Fruit fly (Drosophila melanogaster) whole organism, embryonic: ENCODE results near the gene His3.3B.

Source experiments
- ATbp ChIP-seq: fragments of 200-800 bp; sonication (Bioruptor generic); optimal IDR thresholded peaks from 2 replicates; lab custom pipeline; 2017; ENCODE audit warnings: missing biosample characterization, mild to moderate bottlenecking, missing genetic modification characterization, missing genetic modification reagents
- Atf3 ChIP-seq: fragments of 200-800 bp; sonication (Bioruptor generic); optimal IDR thresholded peaks from 3 replicates; lab custom pipeline; 2016; ENCODE audit warnings: missing biosample characterization, missing genetic modification characterization
- CG10267 ChIP-seq: fragments of 200-800 bp; sonication (Bioruptor generic); optimal IDR thresholded peaks from 2 replicates; lab custom pipeline; 2018; ENCODE audit warnings: missing biosample characterization, mild to moderate bottlenecking, missing genetic modification characterization, moderate library complexity
- CG14014 ChIP-seq: fragments of 200-800 bp; sonication (Bioruptor generic); IDR thresholded peaks from 2 replicates; pipeline ENCODE4 v1.3.6; 2022; ENCODE audit warnings: missing biosample characterization, missing genetic modification characterization
- CG14050 ChIP-seq: fragments of 200-800 bp; sonication (Bioruptor generic); IDR thresholded peaks from 3 replicates; pipeline ENCODE4 v1.3.6; 2022; ENCODE audit warnings: missing biosample characterization, missing genetic modification characterization
- CG15269 ChIP-seq: fragments of 200-800 bp; sonication (Bioruptor generic); optimal IDR thresholded peaks from 2 replicates; lab custom pipeline; 2018; ENCODE audit warnings: missing biosample characterization, mild to moderate bottlenecking, missing genetic modification characterization, moderate library complexity
- CG1647 ChIP-seq: fragments of 200-800 bp; sonication (Bioruptor generic); optimal IDR thresholded peaks from 3 replicates; lab custom pipeline; 2016; ENCODE audit warnings: missing biosample characterization, missing genetic modification characterization
- CG16779 ChIP-seq: fragments of 200-800 bp; sonication (Bioruptor generic); IDR thresholded peaks from 2 replicates; pipeline ENCODE4 v1.3.6; 2022; ENCODE audit warnings: missing biosample characterization, missing genetic modification characterization
- CG16813 ChIP-seq: fragments of 200-800 bp; sonication (Bioruptor generic); IDR thresholded peaks from 3 replicates; pipeline ENCODE4 v1.3.6; 2022; ENCODE audit warnings: missing biosample characterization, missing genetic modification characterization; ENCODE audit not compliant: partially characterized antibody
- CG17186 ChIP-seq: fragments of 200-800 bp; sonication (Bioruptor generic); optimal IDR thresholded peaks from 3 replicates; lab custom pipeline; 2017; ENCODE audit warnings: missing biosample characterization, missing genetic modification reagents, missing genetic modification characterization
- CG17361 ChIP-seq: fragments of 200-800 bp; sonication (Bioruptor generic); IDR thresholded peaks from 3 replicates; pipeline ENCODE4 v1.3.6; 2022; ENCODE audit warnings: missing biosample characterization, missing genetic modification characterization
- CG17568 ChIP-seq: fragments of 200-800 bp; sonication (Bioruptor generic); optimal IDR thresholded peaks from 2 replicates; lab custom pipeline; 2018; ENCODE audit warnings: missing biosample characterization, mild to moderate bottlenecking, missing genetic modification characterization, moderate library complexity
- CG17829 ChIP-seq: fragments of 200-800 bp; optimal IDR thresholded peaks from 2 replicates; lab custom pipeline; 2019; ENCODE audit warnings: missing biosample characterization, mild to moderate bottlenecking, missing genetic modification characterization, moderate library complexity
- CG18476 ChIP-seq: fragments of 200-800 bp; sonication (Bioruptor generic); optimal IDR thresholded peaks from 2 replicates; lab custom pipeline; 2016; ENCODE audit warnings: missing biosample characterization, mild to moderate bottlenecking, missing genetic modification characterization
- CG2116 ChIP-seq: fragments of 200-800 bp; sonication (Bioruptor generic); optimal IDR thresholded peaks from 3 replicates; lab custom pipeline; 2018; ENCODE audit warnings: missing biosample characterization, mild to moderate bottlenecking, missing genetic modification characterization
- CG4707 ChIP-seq: fragments of 200-800 bp; sonication (Bioruptor generic); optimal IDR thresholded peaks from 2 replicates; lab custom pipeline; 2018; ENCODE audit warnings: missing biosample characterization, mild to moderate bottlenecking, missing genetic modification characterization, moderate library complexity
- CG6689 ChIP-seq: fragments of 200-800 bp; sonication (Bioruptor generic); IDR thresholded peaks from 2 replicates; pipeline ENCODE4 v1.3.6; 2022; ENCODE audit warnings: missing biosample characterization, missing genetic modification characterization
- CG9609 ChIP-seq: fragments of 200-800 bp; sonication (Bioruptor generic); optimal IDR thresholded peaks from 3 replicates; lab custom pipeline; 2016; ENCODE audit warnings: missing biosample characterization, missing genetic modification characterization
- CG9797 ChIP-seq: fragments of 200-800 bp; sonication (Bioruptor generic); optimal IDR thresholded peaks from 3 replicates; lab custom pipeline; 2018; ENCODE audit warnings: missing biosample characterization, mild to moderate bottlenecking, missing genetic modification characterization
- Doc3 ChIP-seq: fragments of 200-800 bp; sonication (Bioruptor generic); IDR thresholded peaks from 3 replicates; pipeline ENCODE4 v1.3.6; 2022; ENCODE audit warnings: missing biosample characterization, missing genetic modification characterization; ENCODE audit not compliant: partially characterized antibody
- Drgx ChIP-seq: fragments of 200-800 bp; sonication (Bioruptor generic); IDR thresholded peaks from 2 replicates; pipeline ENCODE4 v1.3.6; 2022; ENCODE audit warnings: missing biosample characterization, missing genetic modification characterization
- Eip74EF ChIP-seq, 2 experiments: fragments of 200-800 bp in 1 of 2; fragments of >200 bp in 1 of 2; sonication (Bioruptor generic) in 1 of 2; optimal IDR thresholded peaks; 2 replicates each; lab custom pipeline; 2017 to 2019; ENCODE audit warnings: missing biosample characterization in 2 of 2, missing genetic modification characterization in 2 of 2, mild to moderate bottlenecking in 1 of 2, moderate library complexity in 1 of 2
- Ets97D ChIP-seq: fragments of 200-800 bp; sonication (Bioruptor generic); optimal IDR thresholded peaks from 3 replicates; lab custom pipeline; 2016; ENCODE audit warnings: missing biosample characterization, missing genetic modification characterization
- HLH4C ChIP-seq: fragments of 200-800 bp; sonication (Bioruptor generic); IDR thresholded peaks from 3 replicates; pipeline ENCODE4 v1.3.6; 2022; ENCODE audit warnings: missing biosample characterization, missing genetic modification characterization; ENCODE audit not compliant: partially characterized antibody
- MBD-R2 ChIP-seq: fragments of 200-800 bp; sonication (Bioruptor generic); IDR thresholded peaks from 2 replicates; pipeline ENCODE4 v1.3.6; 2022; ENCODE audit warnings: missing biosample characterization, missing genetic modification characterization
- Nf-YA ChIP-seq: fragments of 200-800 bp; sonication (Bioruptor generic); IDR thresholded peaks from 2 replicates; pipeline ENCODE4 v1.3.6; 2022; ENCODE audit warnings: missing biosample characterization, missing genetic modification characterization
- Optix ChIP-seq: fragments of 200-800 bp; sonication (Bioruptor generic); IDR thresholded peaks from 3 replicates; pipeline ENCODE4 v1.3.6; 2022; ENCODE audit warnings: missing biosample characterization, missing genetic modification characterization
- PHDP ChIP-seq: fragments of 200-800 bp; sonication (Bioruptor generic); optimal IDR thresholded peaks from 3 replicates; lab custom pipeline; 2018; ENCODE audit warnings: missing biosample characterization, mild to moderate bottlenecking, missing genetic modification characterization, moderate library complexity
- Side ChIP-seq: fragments of 200-800 bp; sonication (Bioruptor generic); optimal IDR thresholded peaks from 2 replicates; lab custom pipeline; 2016; ENCODE audit warnings: missing biosample characterization, missing genetic modification characterization
- Sox100B ChIP-seq: fragments of 200-800 bp; sonication (Bioruptor generic); optimal IDR thresholded peaks from 3 replicates; lab custom pipeline; 2018; ENCODE audit warnings: missing biosample characterization, mild to moderate bottlenecking, missing genetic modification characterization
- Taf1 ChIP-seq: fragments of 200-800 bp; sonication (Bioruptor generic); IDR thresholded peaks from 2 replicates; pipeline ENCODE4 v1.3.6; 2022; ENCODE audit warnings: missing biosample characterization, missing genetic modification characterization
- YL-1 ChIP-seq: fragments of 200-800 bp; sonication (Bioruptor generic); optimal IDR thresholded peaks from 3 replicates; lab custom pipeline; 2017; ENCODE audit warnings: missing biosample characterization, mild to moderate bottlenecking, missing genetic modification characterization
- bcd ChIP-seq: fragments of 200-800 bp; sonication (Bioruptor generic); optimal IDR thresholded peaks from 2 replicates; lab custom pipeline; 2017; ENCODE audit warnings: missing biosample characterization, mild to moderate bottlenecking, missing genetic modification characterization
- bowl ChIP-seq: fragments of 200-800 bp; sonication (Bioruptor generic); IDR thresholded peaks from 2 replicates; pipeline ENCODE4 v1.3.6; 2022; ENCODE audit warnings: missing biosample characterization, missing genetic modification characterization
- cg ChIP-seq: fragments of 200-800 bp; sonication (Bioruptor generic); optimal IDR thresholded peaks from 3 replicates; lab custom pipeline; 2019; ENCODE audit warnings: missing biosample characterization, mild to moderate bottlenecking, missing genetic modification characterization, moderate library complexity
- ftz-f1 ChIP-seq: fragments of 200-800 bp; sonication (Bioruptor generic); optimal IDR thresholded peaks from 2 replicates; lab custom pipeline; 2016; ENCODE audit warnings: missing biosample characterization, missing genetic modification characterization
- gem ChIP-seq: fragments of 200-800 bp; sonication (Bioruptor generic); optimal IDR thresholded peaks from 2 replicates; lab custom pipeline; 2019; ENCODE audit warnings: missing biosample characterization, mild to moderate bottlenecking, missing genetic modification characterization, moderate library complexity
- gsb ChIP-seq: fragments of 200-800 bp; sonication (Bioruptor generic); IDR thresholded peaks from 2 replicates; pipeline ENCODE4 v1.3.6; 2022; ENCODE audit warnings: missing biosample characterization, missing genetic modification characterization
- jigr1 ChIP-seq: fragments of 200-800 bp; sonication (Bioruptor generic); IDR thresholded peaks from 3 replicates; pipeline ENCODE4 v1.3.6; 2022; ENCODE audit warnings: missing biosample characterization, missing genetic modification characterization
- ken ChIP-seq: fragments of 200-800 bp; sonication (Bioruptor generic); IDR thresholded peaks from 3 replicates; pipeline ENCODE4 v1.3.6; 2022; ENCODE audit warnings: missing biosample characterization, missing genetic modification characterization
- knrl ChIP-seq: fragments of 200-800 bp; sonication (Bioruptor generic); IDR thresholded peaks from 3 replicates; pipeline ENCODE4 v1.3.6; 2022; ENCODE audit warnings: missing biosample characterization, missing genetic modification characterization; ENCODE audit not compliant: partially characterized antibody
- lmd ChIP-seq: fragments of 200-800 bp; sonication (Bioruptor generic); IDR thresholded peaks from 2 replicates; pipeline ENCODE4 v1.3.6; 2022; ENCODE audit warnings: missing biosample characterization, missing genetic modification characterization
- nmo ChIP-seq: fragments of 200-800 bp; sonication (Bioruptor generic); optimal IDR thresholded peaks from 2 replicates; lab custom pipeline; 2018; ENCODE audit warnings: missing biosample characterization, mild to moderate bottlenecking, missing genetic modification characterization, moderate library complexity
- odd ChIP-seq: fragments of 200-800 bp; sonication (Bioruptor generic); optimal IDR thresholded peaks from 2 replicates; lab custom pipeline; 2017; ENCODE audit warnings: missing biosample characterization, mild to moderate bottlenecking, missing genetic modification characterization
- pb ChIP-seq: fragments of 200-800 bp; sonication (Bioruptor generic); optimal IDR thresholded peaks from 3 replicates; lab custom pipeline; 2016; ENCODE audit warnings: missing biosample characterization, missing genetic modification characterization
- pfk ChIP-seq: fragments of 200-800 bp; sonication (Bioruptor generic); optimal IDR thresholded peaks from 2 replicates; lab custom pipeline; 2018; ENCODE audit warnings: missing biosample characterization, mild to moderate bottlenecking, missing genetic modification characterization, moderate library complexity
- pho ChIP-seq: fragments of 200-800 bp; sonication (Bioruptor generic); optimal IDR thresholded peaks from 2 replicates; lab custom pipeline; 2016; ENCODE audit warnings: missing biosample characterization, missing genetic modification characterization
- pzg ChIP-seq: fragments of 200-800 bp; sonication (Bioruptor generic); optimal IDR thresholded peaks from 3 replicates; lab custom pipeline; 2018; ENCODE audit warnings: missing biosample characterization, mild to moderate bottlenecking, missing genetic modification characterization, moderate library complexity
- slp2 ChIP-seq: fragments of 200-800 bp; sonication (Bioruptor generic); optimal IDR thresholded peaks from 2 replicates; lab custom pipeline; 2016; ENCODE audit warnings: missing biosample characterization, missing genetic modification characterization
- unc-4 ChIP-seq: fragments of 200-800 bp; sonication (Bioruptor generic); IDR thresholded peaks from 2 replicates; pipeline ENCODE4 v1.3.6; 2022; ENCODE audit warnings: missing biosample characterization, missing genetic modification characterization; ENCODE audit not compliant: partially characterized antibody
- wor ChIP-seq: fragments of 200-800 bp; sonication (Bioruptor generic); IDR thresholded peaks from 2 replicates; pipeline ENCODE4 v1.3.6; 2022; ENCODE audit warnings: missing biosample characterization, missing genetic modification characterization

The His3.3B gene

DNA sequence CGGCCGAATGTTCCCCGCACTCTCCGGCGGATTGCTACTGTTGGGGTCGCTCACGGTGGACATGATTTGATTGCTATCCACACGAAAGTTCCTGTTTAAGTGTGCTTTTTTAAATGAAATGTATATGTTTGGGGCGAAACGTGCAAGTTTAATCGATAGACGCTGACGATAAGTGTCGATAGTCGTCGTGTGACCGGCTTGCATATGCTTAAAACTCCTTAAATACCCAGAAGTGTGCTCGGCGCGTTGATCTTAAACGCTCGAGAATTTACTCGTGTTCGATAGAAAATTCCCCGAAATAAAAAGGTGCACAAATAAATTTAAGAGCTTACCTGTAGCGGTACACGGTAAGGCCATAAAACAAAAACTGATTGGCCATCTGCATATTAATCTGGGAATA lies 5.4 kb upstream of the His3.3B start, which contains the start of the genes Zpr1 and CG44532 (continued):
- no peak for TF ChIP-seq CG15269 (tag; lab: Kevin White, UChicago)
- TF ChIP-seq CG6689 (GFP tag; lab: Robert Waterston, UW) = no peak
- no peak for TF ChIP-seq CG14014 (GFP tag; lab: Robert Waterston, UW)
- peak; percentile 50; the same call in 2 of the 3 replicates for TF ChIP-seq Doc3 (GFP tag; lab: Robert Waterston, UW)
- TF ChIP-seq gsb (GFP tag; lab: Robert Waterston, UW) = no peak
- TF ChIP-seq odd (GFP tag; lab: Kevin White, UChicago) = no peak
- TF ChIP-seq CG18476 (GFP tag; lab: Kevin White, UChicago) = no peak
- no peak for TF ChIP-seq Sox100B (GFP tag; lab: Kevin White, UChicago)
- no peak for TF ChIP-seq slp2 (GFP tag; lab: Kevin White, UChicago)
- no peak for TF ChIP-seq PHDP
- TF ChIP-seq Eip74EF (GFP tag; optimal IDR thresholded peaks at IDR 0.05; lab: Kevin White, UChicago) = no peak
- TF ChIP-seq MBD-R2 (GFP tag; lab: Robert Waterston, UW) = peak; percentile 66
- no peak for TF ChIP-seq bcd (GFP tag; lab: Kevin White, UChicago)
- no peak for TF ChIP-seq cg
- no peak for TF ChIP-seq YL-1 (GFP tag; lab: Kevin White, UChicago)
- no peak for TF ChIP-seq CG16779 (GFP tag; lab: Robert Waterston, UW)
- TF ChIP-seq nmo (GFP tag; lab: Kevin White, UChicago) = no peak
- peak; percentile 58 for TF ChIP-seq pzg (GFP tag; lab: Kevin White, UChicago)
- TF ChIP-seq knrl (GFP tag; lab: Robert Waterston, UW) = peak; percentile 62; the same call in 2 of the 3 replicates
- no peak for TF ChIP-seq Taf1 (GFP tag; lab: Robert Waterston, UW)
- TF ChIP-seq ftz-f1 = no peak
- TF ChIP-seq Ets97D (GFP tag; lab: Kevin White, UChicago) = no peak
- TF ChIP-seq pfk (GFP tag; lab: Kevin White, UChicago) = no peak
- TF ChIP-seq jigr1 (GFP tag; lab: Robert Waterston, UW) = no peak
- TF ChIP-seq HLH4C (GFP tag; lab: Robert Waterston, UW) = peak; percentile 64; the same call in 2 of the 3 replicates
- TF ChIP-seq Atf3 (GFP tag; lab: Kevin White, UChicago) = no peak
- TF ChIP-seq bowl (GFP tag; lab: Robert Waterston, UW) = no peak
- no peak for TF ChIP-seq ken (GFP tag; lab: Robert Waterston, UW)
- no peak for TF ChIP-seq CG4707 (GFP tag; lab: Kevin White, UChicago)
- TF ChIP-seq lmd (GFP tag; lab: Robert Waterston, UW) = no peak
- TF ChIP-seq ATbp (GFP tag; lab: Kevin White, UChicago) = no peak
- TF ChIP-seq Nf-YA (GFP tag; lab: Robert Waterston, UW) = no peak
- TF ChIP-seq CG9609 (GFP tag; lab: Kevin White, UChicago) = no peak
- TF ChIP-seq unc-4 (GFP tag; lab: Robert Waterston, UW) = peak; percentile 69
- no peak for TF ChIP-seq gem
- TF ChIP-seq CG1647 (GFP tag; lab: Kevin White, UChicago) = no peak
- TF ChIP-seq CG2116 (GFP tag; lab: Kevin White, UChicago) = no peak
- peak; percentile 21 for TF ChIP-seq CG9797 (GFP tag; lab: Kevin White, UChicago)
- no peak for TF ChIP-seq CG17361 (GFP tag; lab: Robert Waterston, UW)
- TF ChIP-seq CG10267 = no peak
- no peak for TF ChIP-seq Drgx (GFP tag; lab: Robert Waterston, UW)
- TF ChIP-seq pho = no peak
- no peak for TF ChIP-seq wor
- TF ChIP-seq CG17568 = no peak
- TF ChIP-seq CG16813 (GFP tag; lab: Robert Waterston, UW) = peak; percentile 69
- TF ChIP-seq Optix = no peak
- no peak for TF ChIP-seq pb (GFP tag; lab: Kevin White, UChicago)
- no peak for TF ChIP-seq Side
- no peak for TF ChIP-seq CG14050 (GFP tag; lab: Robert Waterston, UW)
- peak; percentile 39 for TF ChIP-seq CG17186 (GFP tag; lab: Kevin White, UChicago)
- no peak for TF ChIP-seq CG17829 (tag; lab: Kevin White, UChicago)
